Worm (Caenorhabditis elegans) whole organism, L3 larva: ENCODE measurements around the gene B0035.15.

Experiments used
- fkh-10 ChIP-seq: sonication (generic microtip); optimal IDR thresholded peaks from 2 replicates; lab custom pipeline; 2017; ENCODE audit warnings: missing biosample characterization, missing genetic modification reagents, missing genetic modification characterization
- fos-1 ChIP-seq: fragments of 150-350 bp; optimal IDR thresholded peaks from 2 replicates; lab custom pipeline; 2014; ENCODE audit warnings: missing biosample characterization, missing genetic modification characterization
- nhr-237 ChIP-seq: fragments of 150-350 bp; optimal IDR thresholded peaks from 2 replicates; lab custom pipeline; 2014; ENCODE audit warnings: missing biosample characterization, missing genetic modification characterization
- nhr-77 ChIP-seq: fragments of 150-350 bp; optimal IDR thresholded peaks from 2 replicates; lab custom pipeline; 2014; ENCODE audit warnings: missing biosample characterization, missing genetic modification characterization

ce11 chrIV:11329269-11329668, 31.2 kb upstream of the B0035.15 start, which contains the start of gene leo-1:
- no peak for TF ChIP-seq nhr-77
- no peak for TF ChIP-seq fkh-10
- TF ChIP-seq nhr-237 (tag; lab: Kevin White, UChicago) = no peak
- no peak for TF ChIP-seq fos-1 (tag; lab: Kevin White, UChicago)
